Worm (Caenorhabditis elegans) whole organism, midembryonic: ENCODE data around the gene fbxb-11.
"Not testable (repeated sequence)": the region's sequence is repeated elsewhere in the genome, so short reads cannot be mapped to it uniquely, and the experiment has no call there.

Source experiments
- T22C8.4 ChIP-seq: fragments of 200-800 bp; sonication (Bioruptor generic); IDR thresholded peaks from 2 replicates; pipeline ENCODE4 v1.3.6; 2022; ENCODE audit warnings: missing genetic modification characterization, missing compliant biosample characterization
- cog-1 ChIP-seq: sonication (generic microtip); optimal IDR thresholded peaks from 2 replicates; lab custom pipeline; 2016; ENCODE audit warnings: missing genetic modification characterization, missing compliant biosample characterization
- flt-1 ChIP-seq: fragments of 200-800 bp; sonication (Bioruptor generic); IDR thresholded peaks from 2 replicates; pipeline ENCODE4 v1.3.6; 2022; ENCODE audit warnings: missing genetic modification characterization, missing compliant biosample characterization
- klf-2 ChIP-seq: fragments of 200-800 bp; sonication (Bioruptor generic); conservative IDR thresholded peaks from 2 replicates; pipeline ENCODE4 v1.3.6; 2022; ENCODE audit warnings: missing genetic modification reagents, missing genetic modification characterization, missing compliant biosample characterization
- med-1 ChIP-seq: sonication (generic microtip); optimal IDR thresholded peaks from 2 replicates; lab custom pipeline; 2017; ENCODE audit warnings: missing genetic modification characterization, mild to moderate bottlenecking, missing compliant biosample characterization, antibody characterized with exemption, missing genetic modification reagents; ENCODE audit not compliant: insufficient read depth
- ref-1 ChIP-seq: fragments of 200-800 bp; sonication (Bioruptor generic); conservative IDR thresholded peaks from 2 replicates; pipeline ENCODE4 v1.3.6; 2022; ENCODE audit warnings: missing genetic modification reagents, missing genetic modification characterization, missing compliant biosample characterization
- tab-1 ChIP-seq: fragments of 200-800 bp; sonication (Bioruptor generic); IDR thresholded peaks from 2 replicates; pipeline ENCODE4 v1.3.6; 2022; ENCODE audit warnings: missing genetic modification characterization, missing compliant biosample characterization
- ztf-23 ChIP-seq: fragments of 200-800 bp; sonication (Bioruptor generic); IDR thresholded peaks from 2 replicates; pipeline ENCODE4 v1.3.6; 2022; ENCODE audit warnings: missing genetic modification reagents, missing genetic modification characterization, missing compliant biosample characterization
- ztf-29 ChIP-seq: fragments of 200-800 bp; sonication (Bioruptor generic); IDR thresholded peaks from 2 replicates; pipeline ENCODE4 v1.3.6; 2022; ENCODE audit warnings: missing genetic modification reagents, missing genetic modification characterization, missing compliant biosample characterization

fbxb-11 gene

DNA sequence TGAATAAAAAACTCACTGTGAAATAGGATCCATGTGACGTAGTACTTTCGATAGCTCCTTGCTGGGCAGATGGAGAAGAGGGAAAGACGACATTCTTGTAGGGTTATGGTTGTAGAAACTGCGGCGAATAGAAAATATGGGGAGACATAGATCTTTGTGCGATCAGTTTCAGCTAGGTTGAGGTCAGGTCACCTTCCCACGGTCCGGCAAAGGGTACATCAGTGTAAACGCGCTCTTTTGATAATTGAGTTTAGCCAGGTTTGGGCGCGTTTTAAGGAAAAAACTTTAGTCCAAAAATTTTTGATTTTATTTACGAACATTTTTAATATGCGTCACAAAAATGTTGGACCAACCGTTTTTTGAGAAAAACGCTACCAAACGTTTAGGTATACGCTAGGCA lies 31.7 kb downstream of the fbxb-11 start, which contains the start of gene F36H5.17:
F36H5.17 (minus strand) TSS at position 101 of the 400 bp plus-strand sequence.
- TF ChIP-seq flt-1 (GFP tag; lab: Robert Waterston, UW) (no peak), ztf-29 (GFP tag; lab: Robert Waterston, UW) (no peak), klf-2 (GFP tag; lab: Robert Waterston, UW) (no peak), ztf-23 (no peak), cog-1 (tag; lab: Kevin White, UChicago) (no peak), T22C8.4 (GFP tag; lab: Robert Waterston, UW) (no peak), tab-1 (GFP tag; lab: Robert Waterston, UW) (no peak), med-1 (GFP tag; lab: Kevin White, UChicago) (no peak), ref-1 (GFP tag; lab: Robert Waterston, UW) (no peak)

DNA sequence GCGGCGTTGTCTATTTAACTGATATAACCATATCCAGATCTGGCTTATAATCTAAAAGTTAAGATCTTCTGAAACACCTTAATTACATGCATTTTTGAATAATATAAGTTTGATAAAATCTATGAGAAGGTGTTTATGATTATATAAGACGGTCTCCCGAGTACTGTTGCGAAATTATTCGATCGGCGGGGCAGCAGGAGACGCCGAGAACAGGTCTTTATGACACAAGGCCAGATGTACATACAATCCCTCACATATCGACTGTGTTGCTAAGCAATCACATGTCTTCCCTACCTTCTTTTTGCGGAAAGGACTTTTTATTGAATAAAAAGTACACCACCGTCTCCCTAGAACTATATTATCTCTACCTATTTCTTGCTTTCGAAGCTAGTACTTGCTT lies 32.2 kb downstream of the fbxb-11 start, which contains the start of gene fbxb-53:
fbxb-53 (plus strand) TSS at position 301 of the 400 bp plus-strand sequence.
- TF ChIP-seq ztf-23 (no peak), ref-1 (GFP tag; lab: Robert Waterston, UW) (no peak), ztf-29 (GFP tag; lab: Robert Waterston, UW) (no peak), tab-1 (GFP tag; lab: Robert Waterston, UW) (no peak), klf-2 (GFP tag; lab: Robert Waterston, UW) (no peak), cog-1 (tag; lab: Kevin White, UChicago) (no peak), T22C8.4 (GFP tag; lab: Robert Waterston, UW) (no peak), med-1 (GFP tag; lab: Kevin White, UChicago) (no peak), flt-1 (GFP tag; lab: Robert Waterston, UW) (no peak)

DNA sequence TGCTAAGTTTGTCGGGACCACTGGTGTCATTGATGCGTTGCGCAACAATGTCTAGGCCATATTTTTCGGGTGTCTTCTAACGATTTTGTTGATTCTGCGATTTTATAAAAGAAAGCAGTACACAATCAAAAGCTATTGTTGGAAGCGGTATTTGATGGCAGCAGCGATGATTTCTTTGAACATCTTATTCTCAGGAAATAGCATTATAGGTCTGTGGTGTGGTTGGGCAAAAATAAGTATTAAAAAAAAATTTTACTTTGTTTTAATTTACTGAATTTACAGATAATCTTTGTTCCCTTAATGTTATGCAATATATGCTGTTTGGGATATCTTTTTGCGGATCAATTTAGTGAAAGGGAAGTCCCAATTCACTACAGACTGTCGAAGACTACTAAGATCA lies 32.6 kb downstream of the fbxb-11 start, which contains the start of gene F36H5.10:
F36H5.10 (plus strand) TSS at position 301 of the 400 bp plus-strand sequence.
- TF ChIP-seq cog-1 (tag; lab: Kevin White, UChicago): no peak
- no peak for TF ChIP-seq T22C8.4 (GFP tag; lab: Robert Waterston, UW)
- no peak for TF ChIP-seq tab-1 (GFP tag; lab: Robert Waterston, UW)
- TF ChIP-seq klf-2 (GFP tag; lab: Robert Waterston, UW): no peak
- TF ChIP-seq med-1 (GFP tag; lab: Kevin White, UChicago): no peak
- no peak for TF ChIP-seq ref-1 (GFP tag; lab: Robert Waterston, UW)
- no peak for TF ChIP-seq flt-1 (GFP tag; lab: Robert Waterston, UW)
- TF ChIP-seq ztf-29 (GFP tag; lab: Robert Waterston, UW): no peak
- no peak for TF ChIP-seq ztf-23

DNA sequence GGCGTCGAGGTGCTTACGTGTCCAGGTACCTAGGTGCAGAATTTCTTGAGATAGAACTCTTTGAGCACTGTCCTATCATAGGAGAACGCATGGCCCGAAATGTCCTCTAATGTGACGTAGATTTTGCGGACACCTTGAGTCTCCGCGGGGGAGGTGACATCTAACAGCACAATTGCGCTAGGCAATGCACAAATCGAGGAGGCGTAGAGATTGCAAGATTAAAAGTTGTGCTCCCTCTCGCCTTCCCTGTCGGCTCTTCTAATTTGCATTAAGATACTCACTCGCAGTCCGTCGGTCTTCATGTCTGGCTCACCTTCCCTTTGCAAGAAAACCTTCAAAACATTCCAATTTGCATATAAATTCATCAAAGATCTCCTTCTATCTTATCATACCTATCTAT lies 35.2 kb downstream of the fbxb-11 start, which contains the start of gene F36H5.18:
F36H5.18 (plus strand) TSS at position 301 of the 400 bp plus-strand sequence.
- TF ChIP-seq flt-1 (GFP tag; lab: Robert Waterston, UW) (no peak), ztf-23 (no peak), ztf-29 (GFP tag; lab: Robert Waterston, UW) (no peak), klf-2 (GFP tag; lab: Robert Waterston, UW) (no peak), T22C8.4 (GFP tag; lab: Robert Waterston, UW) (no peak), ref-1 (GFP tag; lab: Robert Waterston, UW) (no peak), cog-1 (tag; lab: Kevin White, UChicago) (no peak), med-1 (GFP tag; lab: Kevin White, UChicago) (no peak), tab-1 (GFP tag; lab: Robert Waterston, UW) (no peak)

DNA sequence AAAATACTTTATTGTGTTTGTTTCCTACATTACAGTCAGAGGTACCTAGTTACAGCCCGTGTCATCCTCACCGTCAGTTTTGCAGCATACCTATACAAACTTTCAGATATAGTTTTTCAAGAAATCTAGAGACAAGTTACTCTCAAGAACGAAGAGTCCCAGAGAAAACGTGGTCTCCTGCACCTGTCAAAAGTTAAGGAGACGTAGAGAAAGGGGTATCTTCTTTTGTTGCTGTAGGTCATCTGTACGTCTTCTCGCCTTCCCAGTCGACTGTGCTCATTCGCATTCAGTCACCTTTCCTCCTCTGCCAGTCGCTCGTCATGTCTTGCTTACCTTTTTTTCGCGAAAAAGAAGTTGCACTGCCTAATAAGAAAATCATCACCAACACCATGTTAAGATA lies 37.1 kb downstream of the fbxb-11 start, which contains the start of gene F36H5.4:
F36H5.4 (plus strand) TSS at position 301 of the 400 bp plus-strand sequence.
- TF ChIP-seq flt-1 (GFP tag; lab: Robert Waterston, UW): no peak
- no peak for TF ChIP-seq ztf-23
- no peak for TF ChIP-seq ztf-29 (GFP tag; lab: Robert Waterston, UW)
- TF ChIP-seq ref-1 (GFP tag; lab: Robert Waterston, UW): no peak
- no peak for TF ChIP-seq T22C8.4 (GFP tag; lab: Robert Waterston, UW)
- no peak for TF ChIP-seq cog-1 (tag; lab: Kevin White, UChicago)
- no peak for TF ChIP-seq tab-1 (GFP tag; lab: Robert Waterston, UW)
- no peak for TF ChIP-seq klf-2 (GFP tag; lab: Robert Waterston, UW)

DNA sequence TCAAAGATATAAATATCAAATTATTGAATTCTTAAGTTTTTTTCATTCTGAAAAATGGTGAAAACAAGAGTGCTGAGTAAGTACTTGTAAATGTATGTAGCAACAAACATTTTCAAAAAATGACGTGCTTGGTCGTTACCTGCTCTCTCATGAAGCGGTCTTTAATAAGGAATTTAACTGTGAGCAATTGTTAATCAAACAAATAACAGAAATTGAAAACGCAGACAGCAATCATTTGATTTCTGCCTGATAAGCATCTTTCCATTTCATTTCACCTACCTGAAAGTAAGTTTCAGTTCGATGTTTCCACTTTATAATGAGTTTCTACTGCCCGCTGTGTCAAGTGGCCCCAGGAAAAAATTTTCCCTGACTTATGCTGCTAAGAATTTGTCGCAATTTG lies 38.7 kb downstream of the fbxb-11 start, which contains the start of gene math-28:
math-28 (plus strand) TSS at position 301 of the 400 bp plus-strand sequence.
- TF ChIP-seq cog-1 (tag; lab: Kevin White, UChicago): no peak
- no peak for TF ChIP-seq ztf-23
- no peak for TF ChIP-seq flt-1 (GFP tag; lab: Robert Waterston, UW)
- no peak for TF ChIP-seq med-1 (GFP tag; lab: Kevin White, UChicago)
- no peak for TF ChIP-seq T22C8.4 (GFP tag; lab: Robert Waterston, UW)
- TF ChIP-seq klf-2 (GFP tag; lab: Robert Waterston, UW): no peak
- TF ChIP-seq ref-1 (GFP tag; lab: Robert Waterston, UW): no peak
- no peak for TF ChIP-seq tab-1 (GFP tag; lab: Robert Waterston, UW)
- TF ChIP-seq ztf-29 (GFP tag; lab: Robert Waterston, UW): no peak

DNA sequence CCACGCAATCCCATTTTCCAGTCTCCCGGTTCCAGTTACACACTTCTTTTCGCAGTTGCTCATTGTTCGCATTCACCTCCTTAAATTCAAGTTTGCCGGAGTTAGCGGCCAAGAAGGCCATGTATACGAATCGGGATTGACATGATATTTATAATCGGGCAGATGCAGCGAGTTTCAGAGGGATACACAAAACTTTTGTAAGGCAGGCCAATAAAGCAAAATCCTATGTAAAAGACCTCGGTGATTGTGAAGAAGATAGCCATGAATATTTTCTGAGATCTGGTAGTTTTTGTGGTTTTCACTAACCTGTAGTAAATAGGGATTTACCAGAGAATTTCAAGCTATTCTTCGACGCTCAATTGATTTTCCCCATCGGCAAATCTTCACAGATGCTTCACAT lies 42.3 kb downstream of the fbxb-11 start:
- TF ChIP-seq klf-2 (GFP tag; lab: Robert Waterston, UW) (no peak), ztf-23 (no peak), ref-1 (GFP tag; lab: Robert Waterston, UW) (no peak), tab-1 (GFP tag; lab: Robert Waterston, UW) (no peak)

DNA sequence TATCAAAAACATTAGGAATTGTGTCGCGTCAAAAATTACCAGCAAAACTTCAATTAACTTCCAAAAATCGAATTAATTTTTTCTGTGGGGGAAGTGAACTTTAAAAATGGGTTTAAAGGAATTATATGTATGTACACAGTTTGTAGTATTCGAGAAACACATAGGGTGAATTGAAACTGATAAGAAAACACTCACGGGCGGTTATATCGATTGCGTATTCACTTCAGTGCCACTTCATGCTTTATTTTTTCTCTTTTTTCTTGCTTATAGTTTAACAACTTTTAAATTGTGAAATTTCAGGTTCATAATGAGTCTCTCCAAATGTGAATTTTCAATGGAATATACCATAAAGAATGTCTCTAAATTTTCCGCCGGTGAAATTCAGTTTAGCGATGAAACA lies 46.9 kb downstream of the fbxb-11 start, which contains the start of gene math-26:
math-26 (plus strand) TSS at position 301 of the 400 bp plus-strand sequence.
- TF ChIP-seq klf-2 (GFP tag; lab: Robert Waterston, UW); tab-1 (GFP tag; lab: Robert Waterston, UW); cog-1 (tag; lab: Kevin White, UChicago): not testable (repeated sequence)

DNA sequence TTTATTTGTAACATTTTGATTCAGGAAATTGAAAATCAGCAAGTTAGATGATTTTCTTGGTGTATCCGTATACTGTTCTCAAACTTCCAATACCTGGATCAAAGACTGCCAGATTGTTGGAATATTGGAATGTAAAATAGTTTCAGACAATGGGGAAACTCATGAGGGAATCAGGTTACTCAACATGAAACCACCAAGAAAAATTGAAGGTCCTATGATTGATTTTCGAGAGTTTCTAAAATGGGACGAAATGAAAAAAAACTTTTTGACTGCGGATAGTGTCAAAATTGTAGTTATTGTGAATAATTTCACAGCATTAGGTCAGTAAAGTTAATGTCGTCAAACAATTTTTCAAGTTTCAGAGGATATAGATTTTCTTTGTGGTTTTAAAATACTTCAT lies 47.4 kb downstream of the fbxb-11 start, which contains the start of gene math-3:
math-3 (plus strand) TSS at position 301 of the 400 bp plus-strand sequence.
- TF ChIP-seq cog-1 (tag; lab: Kevin White, UChicago): no peak
- TF ChIP-seq ztf-29 (GFP tag; lab: Robert Waterston, UW): no peak
- TF ChIP-seq flt-1 (GFP tag; lab: Robert Waterston, UW): no peak
- TF ChIP-seq klf-2 (GFP tag; lab: Robert Waterston, UW): no peak
- no peak for TF ChIP-seq tab-1 (GFP tag; lab: Robert Waterston, UW)
